Worm (Caenorhabditis elegans) whole organism, late embryonic: Measurements from ENCODE around the gene T05E12.6.

ENCODE experiments used
- C38D4.7 ChIP-seq: fragments of 200-800 bp; sonication (Bioruptor generic); optimal IDR thresholded peaks from 2 replicates; lab custom pipeline; 2018; ENCODE audit warnings: mild to moderate bottlenecking, missing genetic modification characterization, moderate library complexity, missing compliant biosample characterization
- mec-3 ChIP-seq: sonication (generic microtip); optimal IDR thresholded peaks from 2 replicates; lab custom pipeline; 2016; ENCODE audit warnings: borderline replicate concordance, missing genetic modification characterization, missing compliant biosample characterization
- pha-4 ChIP-seq: fragments of 150-350 bp; optimal IDR thresholded peaks from 2 replicates; lab custom pipeline; 2018; ENCODE audit warnings: missing biosample characterization, missing genetic modification reagents, missing genetic modification characterization
- unc-86 ChIP-seq: sonication (generic microtip); optimal IDR thresholded peaks from 2 replicates; lab custom pipeline; 2016; ENCODE audit warnings: missing genetic modification characterization, missing compliant biosample characterization

- TF ChIP-seq pha-4 (no peak), mec-3 (tag; lab: Kevin White, UChicago) (no peak), C38D4.7 (GFP tag; lab: Kevin White, UChicago) (no peak), unc-86 (tag; lab: Kevin White, UChicago) (no peak)
These were observed 13.3 kb downstream of the T05E12.6 start, which contains the start of gene str-125 for ce11 chrV:17075900-17076299.
